Fruit fly (Drosophila melanogaster) whole organism, embryonic: ENCODE measurements around the gene CG31988.
A peak's percentile ranks its signal among the peaks of the same experiment; 100 is the strongest.

Experiments
- Adf1 ChIP-seq: fragments of 200-800 bp; sonication (Bioruptor generic); IDR thresholded peaks from 2 replicates; pipeline ENCODE4 v1.3.6; 2022; ENCODE audit warnings: missing biosample characterization, missing genetic modification characterization
- Bdp1 ChIP-seq: fragments of 200-800 bp; sonication (Bioruptor generic); optimal IDR thresholded peaks from 3 replicates; lab custom pipeline; 2016; ENCODE audit warnings: missing biosample characterization, missing genetic modification characterization
- CG10209 ChIP-seq: fragments of 200-800 bp; sonication (Bioruptor generic); optimal IDR thresholded peaks from 3 replicates; lab custom pipeline; 2017; ENCODE audit warnings: missing biosample characterization, mild to moderate bottlenecking, missing genetic modification characterization, missing genetic modification reagents
- CG1024 ChIP-seq: fragments of 200-800 bp; sonication (Bioruptor generic); IDR thresholded peaks from 2 replicates; pipeline ENCODE4 v1.3.6; 2022; ENCODE audit warnings: missing biosample characterization, missing genetic modification characterization
- CG10431 ChIP-seq: fragments of 200-800 bp; sonication (Bioruptor generic); optimal IDR thresholded peaks from 3 replicates; lab custom pipeline; 2018; ENCODE audit warnings: missing biosample characterization, mild to moderate bottlenecking, missing genetic modification characterization
- CG11085 ChIP-seq: fragments of 200-800 bp; sonication (Bioruptor generic); IDR thresholded peaks from 2 replicates; pipeline ENCODE4 v1.3.6; 2022; ENCODE audit warnings: missing biosample characterization, missing genetic modification characterization
- CG11247 ChIP-seq: fragments of 200-800 bp; sonication (Bioruptor generic); IDR thresholded peaks from 2 replicates; pipeline ENCODE4 v1.3.6; 2022; ENCODE audit warnings: missing biosample characterization, missing genetic modification characterization
- CG12219 ChIP-seq: fragments of 200-800 bp; sonication (Bioruptor generic); optimal IDR thresholded peaks from 3 replicates; lab custom pipeline; 2018; ENCODE audit warnings: missing biosample characterization, mild to moderate bottlenecking, missing genetic modification characterization
- CG12299 ChIP-seq: fragments of 200-800 bp; sonication (Bioruptor generic); optimal IDR thresholded peaks from 2 replicates; lab custom pipeline; 2018; ENCODE audit warnings: missing biosample characterization, mild to moderate bottlenecking, missing genetic modification characterization
- CG14860 ChIP-seq: fragments of 200-800 bp; sonication (Bioruptor generic); IDR thresholded peaks from 3 replicates; pipeline ENCODE4 v1.3.6; 2022; ENCODE audit warnings: missing biosample characterization, missing genetic modification characterization; ENCODE audit not compliant: partially characterized antibody
- CG15269 ChIP-seq: fragments of 200-800 bp; sonication (Bioruptor generic); optimal IDR thresholded peaks from 2 replicates; lab custom pipeline; 2018; ENCODE audit warnings: missing biosample characterization, mild to moderate bottlenecking, missing genetic modification characterization, moderate library complexity
- CG1647 ChIP-seq: fragments of 200-800 bp; sonication (Bioruptor generic); optimal IDR thresholded peaks from 3 replicates; lab custom pipeline; 2016; ENCODE audit warnings: missing biosample characterization, missing genetic modification characterization
- CG17829 ChIP-seq: fragments of 200-800 bp; optimal IDR thresholded peaks from 2 replicates; lab custom pipeline; 2019; ENCODE audit warnings: missing biosample characterization, mild to moderate bottlenecking, missing genetic modification characterization, moderate library complexity
- CG2199 ChIP-seq: fragments of 200-800 bp; sonication (Bioruptor generic); IDR thresholded peaks from 3 replicates; pipeline ENCODE4 v1.3.6; 2022; ENCODE audit warnings: missing biosample characterization, missing genetic modification characterization
- CG3995 ChIP-seq: fragments of 200-800 bp; sonication (Bioruptor generic); optimal IDR thresholded peaks from 3 replicates; lab custom pipeline; 2016; ENCODE audit warnings: missing biosample characterization, missing genetic modification characterization
- CG42726 ChIP-seq: fragments of 200-800 bp; sonication (Bioruptor generic); IDR thresholded peaks from 2 replicates; pipeline ENCODE4 v1.3.6; 2022; ENCODE audit warnings: missing biosample characterization, missing genetic modification characterization; ENCODE audit not compliant: partially characterized antibody
- CG4404 ChIP-seq: fragments of 200-800 bp; sonication (Bioruptor generic); IDR thresholded peaks from 2 replicates; pipeline ENCODE4 v1.3.6; 2022; ENCODE audit warnings: missing biosample characterization, missing genetic modification characterization
- CG5180 ChIP-seq: fragments of 200-800 bp; sonication (Bioruptor generic); optimal IDR thresholded peaks from 3 replicates; lab custom pipeline; 2017; ENCODE audit warnings: missing biosample characterization, missing genetic modification characterization, mild to moderate bottlenecking, moderate library complexity, missing genetic modification reagents
- CG6272 ChIP-seq: fragments of 200-800 bp; sonication (Bioruptor generic); IDR thresholded peaks from 2 replicates; pipeline ENCODE4 v1.3.6; 2022; ENCODE audit warnings: missing biosample characterization, missing genetic modification characterization
- ERR ChIP-seq: fragments of 200-800 bp; sonication (Bioruptor generic); optimal IDR thresholded peaks from 2 replicates; lab custom pipeline; 2016; ENCODE audit warnings: missing biosample characterization, missing genetic modification characterization
- HHEX ChIP-seq: fragments of 200-800 bp; sonication (Bioruptor generic); optimal IDR thresholded peaks from 3 replicates; lab custom pipeline; 2017; ENCODE audit warnings: missing biosample characterization, mild to moderate bottlenecking, missing genetic modification characterization, missing genetic modification reagents
- Hand ChIP-seq: fragments of 200-800 bp; sonication (Bioruptor generic); optimal IDR thresholded peaks from 2 replicates; lab custom pipeline; 2017; ENCODE audit warnings: mild to moderate bottlenecking, missing biosample characterization, missing genetic modification reagents, missing genetic modification characterization
- HmgZ ChIP-seq: fragments of 200-800 bp; sonication (Bioruptor generic); optimal IDR thresholded peaks from 2 replicates; lab custom pipeline; 2018; ENCODE audit warnings: missing biosample characterization, mild to moderate bottlenecking, missing genetic modification characterization
- Nf-YA ChIP-seq: fragments of 200-800 bp; sonication (Bioruptor generic); IDR thresholded peaks from 2 replicates; pipeline ENCODE4 v1.3.6; 2022; ENCODE audit warnings: missing biosample characterization, missing genetic modification characterization
- Pdp1 ChIP-seq, 2 experiments: fragments of 200-800 bp; sonication (Bioruptor generic); optimal IDR thresholded peaks; 3 replicates each; lab custom pipeline; 2016; ENCODE audit warnings: missing biosample characterization in 2 of 2, missing genetic modification characterization in 2 of 2, mild to moderate bottlenecking in 1 of 2, moderate library complexity in 1 of 2
- Rfx ChIP-seq: fragments of 200-800 bp; sonication (Bioruptor generic); IDR thresholded peaks from 2 replicates; pipeline ENCODE4 v1.3.6; 2022; ENCODE audit warnings: missing biosample characterization, missing genetic modification characterization
- abd-A ChIP-seq: fragments of 200-800 bp; sonication (Bioruptor generic); optimal IDR thresholded peaks from 3 replicates; lab custom pipeline; 2019; ENCODE audit warnings: missing biosample characterization, mild to moderate bottlenecking, missing genetic modification characterization, moderate library complexity
- aop ChIP-seq: fragments of 200-800 bp; sonication (Bioruptor generic); IDR thresholded peaks from 2 replicates; pipeline ENCODE4 v1.3.6; 2022; ENCODE audit warnings: missing biosample characterization, missing genetic modification characterization
- bbx ChIP-seq: fragments of 200-800 bp; sonication (Bioruptor generic); IDR thresholded peaks from 2 replicates; pipeline ENCODE4 v1.3.6; 2022; ENCODE audit warnings: missing biosample characterization, missing genetic modification characterization; ENCODE audit not compliant: partially characterized antibody
- bigmax ChIP-seq: fragments of 200-800 bp; sonication (Bioruptor generic); optimal IDR thresholded peaks from 2 replicates; lab custom pipeline; 2018; ENCODE audit warnings: missing biosample characterization, mild to moderate bottlenecking, missing genetic modification characterization
- chinmo ChIP-seq: fragments of 200-800 bp; sonication (Bioruptor generic); IDR thresholded peaks from 4 replicates; pipeline ENCODE4 v1.3.6; 2022; ENCODE audit warnings: missing biosample characterization, missing genetic modification characterization; ENCODE audit not compliant: partially characterized antibody
- dysf ChIP-seq: fragments of 200-800 bp; sonication (Bioruptor generic); IDR thresholded peaks from 3 replicates; pipeline ENCODE4 v1.3.6; 2022; ENCODE audit warnings: missing biosample characterization, missing genetic modification characterization
- fd102C ChIP-seq: fragments of 200-800 bp; sonication (Bioruptor generic); optimal IDR thresholded peaks from 2 replicates; lab custom pipeline; 2018; ENCODE audit warnings: missing biosample characterization, mild to moderate bottlenecking, missing genetic modification characterization, moderate library complexity
- gsb-n ChIP-seq: fragments of 200-800 bp; sonication (Bioruptor generic); optimal IDR thresholded peaks from 3 replicates; lab custom pipeline; 2018; ENCODE audit warnings: missing biosample characterization, mild to moderate bottlenecking, missing genetic modification characterization
- gt ChIP-seq: fragments of 200-800 bp; sonication (Bioruptor generic); IDR thresholded peaks from 2 replicates; pipeline ENCODE4 v1.3.6; 2022; ENCODE audit warnings: missing biosample characterization, missing genetic modification characterization
- her ChIP-seq: fragments of 200-800 bp; sonication (Bioruptor generic); optimal IDR thresholded peaks from 2 replicates; lab custom pipeline; 2016; ENCODE audit warnings: missing biosample characterization, missing genetic modification characterization
- insv ChIP-seq, 2 experiments: fragments of 200-800 bp; sonication (Bioruptor generic); optimal IDR thresholded peaks; 3 replicates each; lab custom pipeline; 2016 to 2018; ENCODE audit warnings: missing biosample characterization in 2 of 2, missing genetic modification characterization in 2 of 2
- nmo ChIP-seq: fragments of 200-800 bp; sonication (Bioruptor generic); optimal IDR thresholded peaks from 2 replicates; lab custom pipeline; 2018; ENCODE audit warnings: missing biosample characterization, mild to moderate bottlenecking, missing genetic modification characterization, moderate library complexity
- peb ChIP-seq: fragments of 200-800 bp; sonication (Bioruptor generic); IDR thresholded peaks from 2 replicates; pipeline ENCODE4 v1.3.6; 2022; ENCODE audit warnings: missing biosample characterization, missing genetic modification characterization
- ro ChIP-seq: fragments of 200-800 bp; sonication (Bioruptor generic); IDR thresholded peaks from 2 replicates; pipeline ENCODE4 v1.3.6; 2022; ENCODE audit warnings: missing biosample characterization, missing genetic modification characterization
- run ChIP-seq: fragments of 200-800 bp; sonication (Bioruptor generic); optimal IDR thresholded peaks from 3 replicates; lab custom pipeline; 2018; ENCODE audit warnings: missing biosample characterization, mild to moderate bottlenecking, missing genetic modification characterization
- sc ChIP-seq, 3 experiments: fragments of >200 bp in 2 of 3; fragments of 200-800 bp in 1 of 3; sonication (Bioruptor generic) in 1 of 3; optimal IDR thresholded peaks; 2 replicates in 2 of 3; 3 replicates in 1 of 3; lab custom pipeline; 2017; ENCODE audit warnings: mild to moderate bottlenecking in 1 of 3, missing biosample characterization in 1 of 3, missing genetic modification characterization in 1 of 3, missing genetic modification reagents in 1 of 3
- sima ChIP-seq: fragments of 200-800 bp; sonication (Bioruptor generic); optimal IDR thresholded peaks from 2 replicates; lab custom pipeline; 2016; ENCODE audit warnings: missing biosample characterization, missing genetic modification characterization
- stc ChIP-seq: fragments of 200-800 bp; sonication (Bioruptor generic); IDR thresholded peaks from 2 replicates; pipeline ENCODE4 v1.3.6; 2022; ENCODE audit warnings: missing biosample characterization, missing genetic modification characterization
- tna ChIP-seq: fragments of 200-800 bp; sonication (Bioruptor generic); IDR thresholded peaks from 2 replicates; pipeline ENCODE4 v1.3.6; 2022; ENCODE audit warnings: missing biosample characterization, missing genetic modification characterization; ENCODE audit not compliant: partially characterized antibody
- ttk ChIP-seq: fragments of 200-800 bp; sonication (Bioruptor generic); IDR thresholded peaks from 2 replicates; pipeline ENCODE4 v2.1.2; 2022; ENCODE audit warnings: missing biosample characterization, missing genetic modification characterization
- vvl ChIP-seq: fragments of 200-800 bp; sonication (Bioruptor generic); IDR thresholded peaks from 2 replicates; pipeline ENCODE4 v1.3.6; 2022; ENCODE audit warnings: missing biosample characterization, missing genetic modification characterization
- yki ChIP-seq: fragments of >200 bp; optimal IDR thresholded peaks from 3 replicates; lab custom pipeline; 2018
- zfh2 ChIP-seq: fragments of 200-800 bp; sonication (Bioruptor generic); optimal IDR thresholded peaks from 2 replicates; lab custom pipeline; 2016; ENCODE audit warnings: missing biosample characterization, missing genetic modification characterization

CG31988 gene

DNA sequence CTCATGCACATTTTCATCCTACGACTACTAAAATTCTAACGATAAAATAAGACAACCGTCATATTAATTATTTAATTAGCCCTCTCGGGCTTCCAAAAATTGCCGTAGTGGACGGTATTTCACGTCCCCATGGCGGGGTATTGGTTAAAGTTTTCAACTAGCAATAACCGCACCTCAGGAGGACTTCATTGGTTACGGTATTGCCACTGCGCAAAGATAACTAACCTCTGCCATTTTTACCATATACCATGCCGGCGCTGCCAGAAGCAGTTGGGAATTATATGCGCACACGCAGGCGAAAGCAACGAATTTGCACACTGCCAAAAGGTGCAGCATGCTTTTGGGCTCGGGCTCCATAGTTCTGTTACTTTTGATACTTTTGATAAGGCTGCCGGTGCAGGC is 12.4 kb upstream of the CG31988 start (continued):
- TF ChIP-seq gsb-n (tag; lab: Kevin White, UChicago) (peak; percentile 12), nmo (GFP tag; lab: Kevin White, UChicago) (peak; percentile 5), CG11247 (GFP tag; lab: Robert Waterston, UW) (peak; percentile 49; the same call in 1 of the 2 replicates), peb (GFP tag; lab: Robert Waterston, UW) (0 out of 2 replicates have a peak, but pooled peaks have one; percentile 7), Adf1 (0 out of 2 replicates have a peak, but pooled peaks have one; percentile 15), CG3995 (GFP tag; lab: Kevin White, UChicago) (peak; percentile 53), CG12219 (GFP tag; lab: Kevin White, UChicago) (no peak), sc (optimal IDR thresholded peaks at IDR 0.05; lab: Kevin White, UChicago) (no peak), sc (GFP tag; optimal IDR thresholded peaks at IDR 0.05; lab: Kevin White, UChicago) (no peak), bigmax (GFP tag; lab: Kevin White, UChicago) (peak; percentile 63), ttk (GFP tag; lab: Robert Waterston, UW) (no peak; the same call in 1 of the 2 replicates), abd-A (no peak), Rfx (GFP tag; lab: Robert Waterston, UW) (peak; percentile 42; the same call in 1 of the 2 replicates), CG11085 (GFP tag; lab: Robert Waterston, UW) (peak; percentile 42), run (tag; lab: Kevin White, UChicago) (no peak), Bdp1 (GFP tag; lab: Kevin White, UChicago) (no peak), CG1024 (peak; percentile 42; the same call in 1 of the 2 replicates), CG15269 (tag; lab: Kevin White, UChicago) (no peak), yki (lab: Kevin White, UChicago) (no peak), Pdp1 (GFP tag; optimal IDR thresholded peaks at IDR 0.05; lab: Kevin White, UChicago) (peak in 1 of 2 experiments; percentile 40), Nf-YA (GFP tag; lab: Robert Waterston, UW) (0 out of 2 replicates have a peak, but pooled peaks have one; percentile 57), dysf (no peak), CG17829 (peak; percentile 40), CG12299 (tag; lab: Kevin White, UChicago) (no peak), HHEX (GFP tag; lab: Kevin White, UChicago) (peak; percentile 35), aop (no peak), CG10209 (GFP tag; lab: Kevin White, UChicago) (peak; percentile 53), her (GFP tag; lab: Kevin White, UChicago) (peak; percentile 49), chinmo (GFP tag; lab: Robert Waterston, UW) (0 out of 4 replicates have a peak, but pooled peaks have one; percentile 63), HmgZ (tag; lab: Kevin White, UChicago) (peak; percentile 43), tna (GFP tag; lab: Robert Waterston, UW) (0 out of 2 replicates have a peak, but pooled peaks have one; percentile 45), CG6272 (GFP tag; lab: Robert Waterston, UW) (peak; percentile 42; the same call in 1 of the 2 replicates), CG4404 (GFP tag; lab: Robert Waterston, UW) (no peak), fd102C (GFP tag; lab: Kevin White, UChicago) (peak; percentile 32), CG10431 (GFP tag; lab: Kevin White, UChicago) (peak; percentile 22), zfh2 (peak; percentile 51), insv (GFP tag; optimal IDR thresholded peaks at IDR 0.05; lab: Kevin White, UChicago) (peak in 1 of 2 experiments; percentile 0), bbx (GFP tag; lab: Robert Waterston, UW) (peak; percentile 72), CG1647 (GFP tag; lab: Kevin White, UChicago) (peak; percentile 54), CG5180 (no peak), CG2199 (GFP tag; lab: Robert Waterston, UW) (peak; percentile 96), vvl (GFP tag; lab: Robert Waterston, UW) (peak; percentile 51; the same call in 1 of the 2 replicates), stc (peak; percentile 50; the same call in 1 of the 2 replicates), gt (GFP tag; lab: Robert Waterston, UW) (no peak), ro (GFP tag; lab: Robert Waterston, UW) (0 out of 2 replicates have a peak, but pooled peaks have one; percentile 25), sima (GFP tag; lab: Kevin White, UChicago) (no peak), CG14860 (GFP tag; lab: Robert Waterston, UW) (no peak), Hand (no peak), ERR (GFP tag; lab: Kevin White, UChicago) (peak; percentile 24), CG42726 (GFP tag; lab: Robert Waterston, UW) (peak; percentile 58)
